Fruit fly (Drosophila melanogaster): Measurements from ENCODE around the gene fzy.

dm6 chr2L:16279774-16280252 is 30.9 kb upstream of the fzy start:
- TF ChIP-seq CG16779 (tag; optimal IDR thresholded peaks at IDR 0.05) (peak; percentile 80), Blimp-1 (GFP tag; optimal IDR thresholded peaks at IDR 0.05) (peak; percentile 7), dac (GFP tag; optimal IDR thresholded peaks at IDR 0.05) (peak; percentile 93), Sox15 (GFP tag; optimal IDR thresholded peaks at IDR 0.05) (peak; percentile 59), Hr4 (GFP tag; optimal IDR thresholded peaks at IDR 0.05) (peak; percentile 98), OdsH (GFP tag; optimal IDR thresholded peaks at IDR 0.05) (peak; percentile 93), CG1621 (tag; optimal IDR thresholded peaks at IDR 0.05) (peak; percentile 76), net (GFP tag; optimal IDR thresholded peaks at IDR 0.05) (peak; percentile 95)

Measured in whole organism, prepupa.